Worm (Caenorhabditis elegans) whole organism, mixed stage, embryonic: Measurements from ENCODE around the gene tkr-2.

ENCODE experiments used
- M03D4.4 ChIP-seq: sonication (generic microtip); optimal IDR thresholded peaks from 2 replicates; lab custom pipeline; 2017; ENCODE audit warnings: mild to moderate bottlenecking, missing genetic modification characterization, missing compliant biosample characterization
- blmp-1 ChIP-seq: fragments of 150-350 bp; optimal IDR thresholded peaks from 2 replicates; lab custom pipeline; 2014; ENCODE audit warnings: missing biosample characterization, missing genetic modification characterization
- ceh-39 ChIP-seq: fragments of 150-350 bp; optimal IDR thresholded peaks from 2 replicates; lab custom pipeline; 2014; ENCODE audit warnings: missing biosample characterization, missing genetic modification characterization
- ceh-43 ChIP-seq: fragments of 200-800 bp; sonication (Bioruptor generic); optimal IDR thresholded peaks from 2 replicates; lab custom pipeline; 2018; ENCODE audit warnings: mild to moderate bottlenecking, missing genetic modification characterization, moderate library complexity, missing compliant biosample characterization
- ceh-83 ChIP-seq: fragments of 200-800 bp; sonication (Bioruptor generic); optimal IDR thresholded peaks from 2 replicates; lab custom pipeline; 2018; ENCODE audit warnings: mild to moderate bottlenecking, missing genetic modification characterization, missing compliant biosample characterization
- ces-1 ChIP-seq: fragments of 150-350 bp; optimal IDR thresholded peaks from 2 replicates; lab custom pipeline; 2014; ENCODE audit warnings: missing biosample characterization, missing genetic modification reagents, missing genetic modification characterization
- cnd-1 ChIP-seq: fragments of 200-800 bp; sonication (Bioruptor generic); optimal IDR thresholded peaks from 2 replicates; lab custom pipeline; 2018; ENCODE audit warnings: mild to moderate bottlenecking, missing genetic modification characterization, missing compliant biosample characterization
- drap-1 ChIP-seq: fragments of 200-800 bp; sonication (Bioruptor generic); optimal IDR thresholded peaks from 3 replicates; lab custom pipeline; 2018; ENCODE audit warnings: mild to moderate bottlenecking, missing genetic modification characterization, missing compliant biosample characterization
- elt-3 ChIP-seq: fragments of 150-350 bp; optimal IDR thresholded peaks from 2 replicates; lab custom pipeline; 2014; ENCODE audit warnings: missing biosample characterization, missing genetic modification characterization
- flh-1 ChIP-seq: fragments of 200-800 bp; sonication (Bioruptor generic); optimal IDR thresholded peaks from 2 replicates; lab custom pipeline; 2018; ENCODE audit warnings: mild to moderate bottlenecking, missing genetic modification characterization, moderate library complexity, missing compliant biosample characterization
- hlh-1 ChIP-seq: fragments of 150-350 bp; optimal IDR thresholded peaks from 2 replicates; lab custom pipeline; 2014; ENCODE audit warnings: missing biosample characterization, missing genetic modification reagents, missing genetic modification characterization
- lin-13 ChIP-seq: fragments of 150-350 bp; optimal IDR thresholded peaks from 2 replicates; lab custom pipeline; 2014; ENCODE audit warnings: missing biosample characterization, missing genetic modification characterization
- lin-32 ChIP-seq: fragments of 200-800 bp; sonication (Bioruptor generic); optimal IDR thresholded peaks from 2 replicates; lab custom pipeline; 2018; ENCODE audit warnings: mild to moderate bottlenecking, missing genetic modification characterization, missing compliant biosample characterization
- lsy-2 ChIP-seq: fragments of 150-350 bp; optimal IDR thresholded peaks from 2 replicates; lab custom pipeline; 2014; ENCODE audit warnings: missing biosample characterization, missing genetic modification characterization
- mab-5 ChIP-seq: fragments of 150-350 bp; optimal IDR thresholded peaks from 2 replicates; lab custom pipeline; 2014; ENCODE audit warnings: missing biosample characterization, missing genetic modification characterization
- mep-1 ChIP-seq: fragments of 150-350 bp; optimal IDR thresholded peaks from 2 replicates; lab custom pipeline; 2017; ENCODE audit warnings: missing biosample characterization, missing genetic modification reagents, missing genetic modification characterization, inconsistent platforms
- nhr-12 ChIP-seq: fragments of 150-350 bp; optimal IDR thresholded peaks from 2 replicates; lab custom pipeline; 2014; ENCODE audit warnings: missing biosample characterization, missing genetic modification characterization
- nhr-2 ChIP-seq: fragments of 150-350 bp; optimal IDR thresholded peaks from 2 replicates; lab custom pipeline; 2014; ENCODE audit warnings: missing biosample characterization, missing genetic modification characterization
- nhr-237 ChIP-seq: fragments of 150-350 bp; optimal IDR thresholded peaks from 2 replicates; lab custom pipeline; 2014; ENCODE audit warnings: missing biosample characterization, missing genetic modification characterization
- nhr-28 ChIP-seq: fragments of 150-350 bp; optimal IDR thresholded peaks from 2 replicates; lab custom pipeline; 2014; ENCODE audit warnings: missing biosample characterization, missing genetic modification characterization
- nhr-76 ChIP-seq: sonication (generic microtip); optimal IDR thresholded peaks from 2 replicates; lab custom pipeline; 2017; ENCODE audit warnings: missing biosample characterization, missing genetic modification characterization
- pha-4 ChIP-seq: fragments of 150-350 bp; optimal IDR thresholded peaks from 2 replicates; lab custom pipeline; 2018; ENCODE audit warnings: missing biosample characterization, missing genetic modification reagents, missing genetic modification characterization
- sem-2 ChIP-seq: fragments of 200-800 bp; sonication (Bioruptor generic); optimal IDR thresholded peaks from 2 replicates; lab custom pipeline; 2018; ENCODE audit warnings: mild to moderate bottlenecking, missing genetic modification characterization, missing compliant biosample characterization
- snpc-4 ChIP-seq: fragments of 150-350 bp; optimal IDR thresholded peaks from 2 replicates; lab custom pipeline; 2014; ENCODE audit warnings: missing biosample characterization, missing genetic modification characterization
- sptf-1 ChIP-seq: sonication (generic microtip); optimal IDR thresholded peaks from 2 replicates; lab custom pipeline; 2017; ENCODE audit warnings: mild to moderate bottlenecking, missing genetic modification characterization, moderate library complexity, missing compliant biosample characterization
- tbx-8 ChIP-seq: fragments of 200-800 bp; sonication (Bioruptor generic); optimal IDR thresholded peaks from 2 replicates; lab custom pipeline; 2018; ENCODE audit warnings: mild to moderate bottlenecking, missing genetic modification characterization, moderate library complexity, missing compliant biosample characterization
- unc-120 ChIP-seq: sonication (generic microtip); optimal IDR thresholded peaks from 2 replicates; lab custom pipeline; 2017; ENCODE audit warnings: missing genetic modification characterization, missing compliant biosample characterization; ENCODE audit not compliant: poor library complexity, severe bottlenecking
- unc-39 ChIP-seq: fragments of 150-350 bp; optimal IDR thresholded peaks from 2 replicates; lab custom pipeline; 2014; ENCODE audit warnings: missing biosample characterization, missing genetic modification characterization
- unc-62 ChIP-seq: fragments of 150-350 bp; optimal IDR thresholded peaks from 2 replicates; lab custom pipeline; 2014; ENCODE audit warnings: missing biosample characterization, missing genetic modification reagents, missing genetic modification characterization
- zip-8 ChIP-seq: fragments of 150-350 bp; optimal IDR thresholded peaks from 2 replicates; lab custom pipeline; 2014; ENCODE audit warnings: missing biosample characterization, missing genetic modification characterization
- ztf-11 ChIP-seq: fragments of 150-350 bp; optimal IDR thresholded peaks from 2 replicates; lab custom pipeline; 2014; ENCODE audit warnings: missing biosample characterization, missing genetic modification characterization

Gene tkr-2

ce11 chrIV:6230560-6231073, 28.7 kb downstream of the tkr-2 start, which contains the start of gene F58F9.4:
Gene F58F9.4 (plus strand): TSS chrIV:6231023.
- TF ChIP-seq mep-1 (no peak), blmp-1 (no peak), nhr-2 (tag; lab: Kevin White, UChicago) (no peak), elt-3 (tag; lab: Kevin White, UChicago) (no peak), nhr-28 (no peak)

- no peak for TF ChIP-seq ceh-39 (tag; lab: Kevin White, UChicago)
- TF ChIP-seq hlh-1 (tag; lab: Kevin White, UChicago) = no peak
- TF ChIP-seq zip-8 (tag; lab: Kevin White, UChicago) = no peak
- no peak for TF ChIP-seq mab-5 (tag; lab: Kevin White, UChicago)
- TF ChIP-seq ceh-83 (GFP tag; lab: Kevin White, UChicago) = no peak
- no peak for TF ChIP-seq nhr-237 (tag; lab: Kevin White, UChicago)
- no peak for TF ChIP-seq blmp-1
- no peak for TF ChIP-seq elt-3 (tag; lab: Kevin White, UChicago)
- no peak for TF ChIP-seq sptf-1 (tag; lab: Kevin White, UChicago)
- TF ChIP-seq sem-2 (GFP tag; lab: Kevin White, UChicago) = no peak
- TF ChIP-seq unc-120 = no peak
- no peak for TF ChIP-seq unc-62 (GFP tag; lab: Kevin White, UChicago)
- TF ChIP-seq lin-32 = no peak
- no peak for TF ChIP-seq unc-39
- TF ChIP-seq nhr-12 (tag; lab: Kevin White, UChicago) = no peak
These were observed 31.0 kb downstream of the tkr-2 start, which contains the start of gene F58F9.3 for ce11 chrIV:6232769-6233290. Gene F58F9.3 (plus strand): TSS chrIV:6233240.

DNA sequence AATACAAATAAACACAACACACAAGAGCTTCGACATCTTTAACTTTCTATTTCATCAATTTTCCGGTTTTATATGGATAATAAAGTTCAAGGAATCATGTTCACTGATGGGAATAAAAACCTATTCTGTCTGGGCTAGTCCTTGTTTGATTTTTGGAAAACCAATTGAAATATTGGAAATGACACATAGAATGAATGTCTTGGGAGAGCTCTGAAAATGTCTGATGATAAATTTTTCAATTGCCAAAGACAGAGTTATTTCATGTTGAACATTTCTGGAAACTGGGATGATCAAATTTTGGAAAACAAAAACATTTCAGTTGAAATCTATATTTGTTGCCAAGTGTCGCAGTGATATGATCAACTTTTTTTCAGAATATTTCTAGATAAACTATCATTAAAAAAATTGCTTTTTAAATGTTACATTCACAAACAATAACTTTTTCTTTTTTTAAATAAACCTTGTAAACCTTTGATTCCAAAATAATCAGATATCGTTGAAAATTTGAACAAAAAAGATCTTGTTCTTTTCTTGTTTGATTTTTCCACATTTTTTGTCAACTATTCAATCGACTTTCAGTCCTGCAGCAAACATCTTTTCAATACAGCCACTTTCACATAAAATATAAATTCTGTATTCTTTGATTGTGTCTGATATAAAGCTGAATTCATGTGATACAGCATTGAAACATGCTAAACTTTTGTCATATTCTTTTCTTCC, 35.8 kb downstream of the tkr-2 start, which contains the start of the genes F58F9.6 and F58F9.8:
TSS of gene F58F9.6 (minus strand) at position 101 of the 720 bp plus-strand sequence.
TSS of gene F58F9.8 (plus strand) at position 670 of the 720 bp plus-strand sequence.
- TF ChIP-seq M03D4.4 (no peak), mep-1 (no peak), lin-32 (no peak)

- TF ChIP-seq cnd-1 (tag; lab: Kevin White, UChicago) = no peak
- no peak for TF ChIP-seq drap-1 (GFP tag; lab: Kevin White, UChicago)
- no peak for TF ChIP-seq M03D4.4
- no peak for TF ChIP-seq ceh-43 (GFP tag; lab: Kevin White, UChicago)
- TF ChIP-seq unc-62 (GFP tag; lab: Kevin White, UChicago) = no peak
- TF ChIP-seq sptf-1 (tag; lab: Kevin White, UChicago) = no peak
- no peak for TF ChIP-seq snpc-4
- no peak for TF ChIP-seq sem-2 (GFP tag; lab: Kevin White, UChicago)
- no peak for TF ChIP-seq pha-4
- TF ChIP-seq nhr-76 (tag; lab: Kevin White, UChicago) = no peak
- no peak for TF ChIP-seq mab-5 (tag; lab: Kevin White, UChicago)
- TF ChIP-seq nhr-12 (tag; lab: Kevin White, UChicago) = no peak
- no peak for TF ChIP-seq ztf-11 (tag; lab: Kevin White, UChicago)
- TF ChIP-seq flh-1 = no peak
- TF ChIP-seq nhr-2 (tag; lab: Kevin White, UChicago) = no peak
- TF ChIP-seq zip-8 (tag; lab: Kevin White, UChicago) = no peak
- TF ChIP-seq hlh-1 (tag; lab: Kevin White, UChicago) = no peak
- TF ChIP-seq lin-32 = no peak
These were observed 38.1 kb downstream of the tkr-2 start, which contains the start of gene F58F9.9 for ce11 chrIV:6239993-6240392. Gene F58F9.9 (plus strand): TSS chrIV:6240293.

DNA sequence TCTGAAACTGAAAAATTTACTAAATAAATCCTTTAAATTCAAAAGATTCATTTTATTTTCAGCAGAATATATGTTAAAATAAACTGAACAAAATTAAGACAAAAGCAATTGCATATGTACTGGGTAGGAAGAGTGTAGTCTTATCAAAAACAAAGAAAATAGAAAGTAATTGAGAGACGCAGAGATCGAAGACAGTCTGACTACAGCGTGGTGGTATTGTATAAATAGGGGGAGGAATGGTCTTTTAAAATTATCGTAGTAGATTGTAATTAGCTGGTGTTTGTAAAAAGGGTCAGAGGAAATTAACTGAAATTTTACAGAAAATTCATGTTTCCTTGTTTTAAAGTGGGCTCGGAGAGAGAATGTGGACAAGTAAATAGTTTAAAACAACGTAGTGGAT, 46.6 kb downstream of the tkr-2 start, which contains the start of gene acox-3:
TSS of gene acox-3 (minus strand) at position 7 of the 400 bp plus-strand sequence.
- TF ChIP-seq lsy-2 (tag; lab: Kevin White, UChicago) = no peak
- no peak for TF ChIP-seq tbx-8 (GFP tag; lab: Kevin White, UChicago)
- no peak for TF ChIP-seq lin-32
- no peak for TF ChIP-seq nhr-2 (tag; lab: Kevin White, UChicago)
- TF ChIP-seq pha-4 = no peak
- TF ChIP-seq flh-1 = no peak
- TF ChIP-seq mab-5 (tag; lab: Kevin White, UChicago) = no peak
- no peak for TF ChIP-seq sptf-1 (tag; lab: Kevin White, UChicago)
- no peak for TF ChIP-seq nhr-237 (tag; lab: Kevin White, UChicago)
- TF ChIP-seq snpc-4 = no peak
- no peak for TF ChIP-seq ces-1 (GFP tag; lab: Kevin White, UChicago)
- no peak for TF ChIP-seq unc-120
- TF ChIP-seq nhr-76 (tag; lab: Kevin White, UChicago) = no peak
- TF ChIP-seq lin-13 (tag; lab: Kevin White, UChicago) = no peak
- no peak for TF ChIP-seq M03D4.4
- TF ChIP-seq nhr-12 (tag; lab: Kevin White, UChicago) = no peak
- TF ChIP-seq, all 35 proteins: peak for 0
